Worm (Caenorhabditis elegans) whole organism, L3 larva: ENCODE data around the gene vha-17.

Experiments
- ceh-82 ChIP-seq: fragments of 150-350 bp; optimal IDR thresholded peaks from 2 replicates; lab custom pipeline; 2014; ENCODE audit warnings: missing biosample characterization, missing genetic modification characterization
- skn-1 ChIP-seq: fragments of 150-350 bp; optimal IDR thresholded peaks from 2 replicates; lab custom pipeline; 2014; ENCODE audit warnings: missing biosample characterization, missing genetic modification characterization

- TF ChIP-seq ceh-82: no peak
- no peak for TF ChIP-seq skn-1 (tag; lab: Kevin White, UChicago)
These were observed 12.6 kb upstream of the vha-17 start, which contains the start of gene F49C12.6 for ce11 chrIV:9308975-9309374.
